Worm (Caenorhabditis elegans) whole organism, midembryonic: ENCODE data around the gene pelo-1.

Experiments
- flt-1 ChIP-seq: fragments of 200-800 bp; sonication (Bioruptor generic); IDR thresholded peaks from 2 replicates; pipeline ENCODE4 v1.3.6; 2022; ENCODE audit warnings: missing genetic modification characterization, missing compliant biosample characterization
- med-1 ChIP-seq: sonication (generic microtip); optimal IDR thresholded peaks from 2 replicates; lab custom pipeline; 2017; ENCODE audit warnings: missing genetic modification characterization, mild to moderate bottlenecking, missing compliant biosample characterization, antibody characterized with exemption, missing genetic modification reagents; ENCODE audit not compliant: insufficient read depth
- ref-1 ChIP-seq: fragments of 200-800 bp; sonication (Bioruptor generic); conservative IDR thresholded peaks from 2 replicates; pipeline ENCODE4 v1.3.6; 2022; ENCODE audit warnings: missing genetic modification reagents, missing genetic modification characterization, missing compliant biosample characterization
- tab-1 ChIP-seq: fragments of 200-800 bp; sonication (Bioruptor generic); IDR thresholded peaks from 2 replicates; pipeline ENCODE4 v1.3.6; 2022; ENCODE audit warnings: missing genetic modification characterization, missing compliant biosample characterization

DNA sequence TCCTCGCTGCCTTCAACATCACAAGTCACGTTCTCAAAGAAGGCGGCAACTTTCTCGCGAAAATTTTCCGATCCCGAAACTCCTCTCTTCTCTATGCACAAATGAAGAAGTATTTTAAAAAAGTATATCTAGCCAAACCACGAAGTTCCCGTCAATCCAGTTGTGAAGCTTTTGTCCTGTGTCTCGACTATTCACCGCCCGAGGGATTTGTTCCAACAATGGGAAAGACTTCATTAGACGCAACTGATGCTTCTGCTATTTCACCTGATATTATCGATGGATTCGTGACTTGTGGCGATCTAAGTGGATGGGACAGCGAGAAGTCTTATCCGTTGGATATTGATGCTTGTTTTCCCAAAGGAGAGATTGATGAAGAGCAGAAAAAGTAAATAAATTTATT is 942 bp upstream of the pelo-1 start:
- no peak for TF ChIP-seq flt-1 (GFP tag; lab: Robert Waterston, UW)
- TF ChIP-seq med-1 (GFP tag; lab: Kevin White, UChicago): no peak
- TF ChIP-seq tab-1 (GFP tag; lab: Robert Waterston, UW): no peak
- no peak for TF ChIP-seq ref-1 (GFP tag; lab: Robert Waterston, UW)
